Worm (Caenorhabditis elegans) whole organism, L3 larva: Measurements from ENCODE around the gene rop-1.

ENCODE experiments used
- R02D3.7 ChIP-seq: fragments of 150-350 bp; optimal IDR thresholded peaks from 2 replicates; lab custom pipeline; 2014; ENCODE audit warnings: missing biosample characterization, missing genetic modification characterization
- ZK546.5 ChIP-seq: sonication (generic microtip); optimal IDR thresholded peaks from 2 replicates; lab custom pipeline; 2017; ENCODE audit warnings: missing biosample characterization, missing genetic modification characterization
- aly-2 ChIP-seq: fragments of 150-350 bp; optimal IDR thresholded peaks from 2 replicates; lab custom pipeline; 2014; ENCODE audit warnings: missing biosample characterization, missing genetic modification characterization
- ama-1 ChIP-seq: fragments of 150-350 bp; optimal IDR thresholded peaks from 2 replicates; lab custom pipeline; 2018
- ceh-16 ChIP-seq: sonication (generic microtip); optimal IDR thresholded peaks from 2 replicates; lab custom pipeline; 2017; ENCODE audit warnings: missing biosample characterization, missing genetic modification characterization
- ceh-28 ChIP-seq: fragments of 150-350 bp; optimal IDR thresholded peaks from 2 replicates; lab custom pipeline; 2014; ENCODE audit warnings: missing biosample characterization, missing genetic modification reagents, missing genetic modification characterization
- ceh-82 ChIP-seq: fragments of 150-350 bp; optimal IDR thresholded peaks from 2 replicates; lab custom pipeline; 2014; ENCODE audit warnings: missing biosample characterization, missing genetic modification characterization
- ceh-9 ChIP-seq: sonication (generic microtip); optimal IDR thresholded peaks from 2 replicates; lab custom pipeline; 2018; ENCODE audit warnings: missing biosample characterization, missing genetic modification characterization
- daf-12 ChIP-seq: fragments of 150-350 bp; optimal IDR thresholded peaks from 2 replicates; lab custom pipeline; 2014; ENCODE audit warnings: missing biosample characterization, missing genetic modification reagents, missing genetic modification characterization
- egl-27 ChIP-seq: sonication (generic microtip); optimal IDR thresholded peaks from 4 replicates; lab custom pipeline; 2017; ENCODE audit warnings: missing biosample characterization, missing genetic modification reagents, missing genetic modification characterization
- egl-5 ChIP-seq: fragments of 150-350 bp; optimal IDR thresholded peaks from 2 replicates; lab custom pipeline; 2017; ENCODE audit warnings: missing biosample characterization, missing genetic modification reagents, missing genetic modification characterization, inconsistent platforms
- elt-1 ChIP-seq: fragments of 150-350 bp; optimal IDR thresholded peaks from 2 replicates; lab custom pipeline; 2014; ENCODE audit warnings: missing biosample characterization, missing genetic modification characterization
- elt-2 ChIP-seq: sonication (generic microtip); optimal IDR thresholded peaks from 2 replicates; lab custom pipeline; 2016; ENCODE audit warnings: missing genetic modification reagents, mild to moderate bottlenecking, missing genetic modification characterization, missing compliant biosample characterization
- elt-3 ChIP-seq, 3 experiments: fragments of 150-350 bp in 1 of 3; sonication (generic microtip) in 2 of 3; optimal IDR thresholded peaks; 2 replicates in 2 of 3; 4 replicates in 1 of 3; lab custom pipeline; 2014 to 2017; ENCODE audit warnings: missing biosample characterization in 3 of 3, missing genetic modification characterization in 3 of 3
- eor-1 ChIP-seq, 2 experiments: fragments of 150-350 bp; optimal IDR thresholded peaks; 2 replicates each; lab custom pipeline; 2014 to 2018; ENCODE audit warnings: missing biosample characterization in 2 of 2, missing genetic modification characterization in 2 of 2
- fkh-10 ChIP-seq: sonication (generic microtip); optimal IDR thresholded peaks from 2 replicates; lab custom pipeline; 2017; ENCODE audit warnings: missing biosample characterization, missing genetic modification reagents, missing genetic modification characterization
- fkh-2 ChIP-seq: fragments of 150-350 bp; optimal IDR thresholded peaks from 2 replicates; lab custom pipeline; 2014; ENCODE audit warnings: missing biosample characterization, missing genetic modification reagents, missing genetic modification characterization
- fos-1 ChIP-seq: fragments of 150-350 bp; optimal IDR thresholded peaks from 2 replicates; lab custom pipeline; 2014; ENCODE audit warnings: missing biosample characterization, missing genetic modification characterization
- hmg-11 ChIP-seq: sonication (generic microtip); optimal IDR thresholded peaks from 2 replicates; lab custom pipeline; 2016; ENCODE audit warnings: missing genetic modification characterization, missing compliant biosample characterization
- jun-1 ChIP-seq: fragments of 150-350 bp; optimal IDR thresholded peaks from 2 replicates; lab custom pipeline; 2014; ENCODE audit warnings: missing biosample characterization, missing genetic modification reagents, missing genetic modification characterization
- lin-15B ChIP-seq: fragments of 150-350 bp; optimal IDR thresholded peaks from 2 replicates; lab custom pipeline; 2014; ENCODE audit warnings: missing biosample characterization, missing genetic modification characterization
- lin-39 ChIP-seq: fragments of 150-350 bp; optimal IDR thresholded peaks from 2 replicates; lab custom pipeline; 2018; ENCODE audit warnings: missing biosample characterization, missing genetic modification reagents, missing genetic modification characterization
- lsy-12 ChIP-seq: sonication (generic microtip); optimal IDR thresholded peaks from 2 replicates; lab custom pipeline; 2016; ENCODE audit warnings: mild to moderate bottlenecking, missing genetic modification characterization, missing compliant biosample characterization
- mdl-1 ChIP-seq: fragments of 150-350 bp; optimal IDR thresholded peaks from 2 replicates; lab custom pipeline; 2014; ENCODE audit warnings: missing biosample characterization, missing genetic modification characterization
- mml-1 ChIP-seq: fragments of 150-350 bp; sonication (generic microtip); optimal IDR thresholded peaks from 3 replicates; lab custom pipeline; 2014; ENCODE audit warnings: missing biosample characterization, missing genetic modification characterization
- nfya-1 ChIP-seq: sonication (generic microtip); optimal IDR thresholded peaks from 2 replicates; lab custom pipeline; 2017; ENCODE audit warnings: missing genetic modification characterization, mild to moderate bottlenecking, missing compliant biosample characterization, antibody characterized with exemption, moderate library complexity; ENCODE audit not compliant: insufficient read depth
- nhr-11 ChIP-seq: fragments of 150-350 bp; optimal IDR thresholded peaks from 2 replicates; lab custom pipeline; 2014; ENCODE audit warnings: missing biosample characterization, missing genetic modification characterization
- nhr-23 ChIP-seq: fragments of 150-350 bp; optimal IDR thresholded peaks from 2 replicates; lab custom pipeline; 2014; ENCODE audit warnings: missing biosample characterization, missing genetic modification reagents, missing genetic modification characterization
- nhr-237 ChIP-seq: fragments of 150-350 bp; optimal IDR thresholded peaks from 2 replicates; lab custom pipeline; 2014; ENCODE audit warnings: missing biosample characterization, missing genetic modification characterization
- nhr-25 ChIP-seq: sonication (generic microtip); optimal IDR thresholded peaks from 2 replicates; lab custom pipeline; 2017; ENCODE audit warnings: missing biosample characterization, missing genetic modification characterization
- nhr-28 ChIP-seq: fragments of 150-350 bp; optimal IDR thresholded peaks from 2 replicates; lab custom pipeline; 2014; ENCODE audit warnings: missing biosample characterization, missing genetic modification characterization
- nhr-43 ChIP-seq: sonication (generic microtip); optimal IDR thresholded peaks from 2 replicates; lab custom pipeline; 2016; ENCODE audit warnings: mild to moderate bottlenecking, missing genetic modification characterization, missing compliant biosample characterization; ENCODE audit not compliant: poor library complexity, severe bottlenecking
- nhr-67 ChIP-seq: fragments of 150-350 bp; optimal IDR thresholded peaks from 2 replicates; lab custom pipeline; 2014; ENCODE audit warnings: missing biosample characterization, missing genetic modification characterization
- nhr-76 ChIP-seq: fragments of 150-350 bp; sonication (generic microtip); optimal IDR thresholded peaks from 5 replicates; lab custom pipeline; 2014; ENCODE audit warnings: missing biosample characterization, missing genetic modification characterization
- nhr-77 ChIP-seq: fragments of 150-350 bp; optimal IDR thresholded peaks from 2 replicates; lab custom pipeline; 2014; ENCODE audit warnings: missing biosample characterization, missing genetic modification characterization
- pha-4 ChIP-seq: fragments of 150-350 bp; optimal IDR thresholded peaks from 2 replicates; lab custom pipeline; 2014; ENCODE audit warnings: missing biosample characterization, missing genetic modification reagents, missing genetic modification characterization
- pqm-1 ChIP-seq: fragments of 150-350 bp; optimal IDR thresholded peaks from 2 replicates; lab custom pipeline; 2017; ENCODE audit warnings: missing biosample characterization, missing genetic modification characterization, inconsistent platforms
- sea-2 ChIP-seq: fragments of 150-350 bp; sonication (generic microtip); optimal IDR thresholded peaks from 4 replicates; lab custom pipeline; 2014; ENCODE audit warnings: missing biosample characterization, missing genetic modification reagents, missing genetic modification characterization
- skn-1 ChIP-seq: fragments of 150-350 bp; optimal IDR thresholded peaks from 2 replicates; lab custom pipeline; 2014; ENCODE audit warnings: missing biosample characterization, missing genetic modification characterization
- snpc-4 ChIP-seq: fragments of 150-350 bp; optimal IDR thresholded peaks from 2 replicates; lab custom pipeline; 2014; ENCODE audit warnings: missing biosample characterization, missing genetic modification characterization
- tbx-2 ChIP-seq: sonication (generic microtip); optimal IDR thresholded peaks from 2 replicates; lab custom pipeline; 2016; ENCODE audit warnings: mild to moderate bottlenecking, missing genetic modification characterization, missing compliant biosample characterization
- unc-39 ChIP-seq: sonication (generic microtip); optimal IDR thresholded peaks from 4 replicates; lab custom pipeline; 2017; ENCODE audit warnings: missing biosample characterization, missing genetic modification characterization
- unc-62 ChIP-seq: fragments of 150-350 bp; sonication (generic microtip); optimal IDR thresholded peaks from 4 replicates; lab custom pipeline; 2014; ENCODE audit warnings: missing biosample characterization, missing genetic modification reagents, missing genetic modification characterization
- zag-1 ChIP-seq: fragments of 150-350 bp; optimal IDR thresholded peaks from 2 replicates; lab custom pipeline; 2014; ENCODE audit warnings: missing biosample characterization, missing genetic modification characterization
- ztf-11 ChIP-seq: fragments of 150-350 bp; optimal IDR thresholded peaks from 2 replicates; lab custom pipeline; 2014; ENCODE audit warnings: missing biosample characterization, missing genetic modification characterization
- ztf-4 ChIP-seq: fragments of 150-350 bp; optimal IDR thresholded peaks from 2 replicates; lab custom pipeline; 2014; ENCODE audit warnings: missing biosample characterization, missing genetic modification characterization

The rop-1 gene

DNA sequence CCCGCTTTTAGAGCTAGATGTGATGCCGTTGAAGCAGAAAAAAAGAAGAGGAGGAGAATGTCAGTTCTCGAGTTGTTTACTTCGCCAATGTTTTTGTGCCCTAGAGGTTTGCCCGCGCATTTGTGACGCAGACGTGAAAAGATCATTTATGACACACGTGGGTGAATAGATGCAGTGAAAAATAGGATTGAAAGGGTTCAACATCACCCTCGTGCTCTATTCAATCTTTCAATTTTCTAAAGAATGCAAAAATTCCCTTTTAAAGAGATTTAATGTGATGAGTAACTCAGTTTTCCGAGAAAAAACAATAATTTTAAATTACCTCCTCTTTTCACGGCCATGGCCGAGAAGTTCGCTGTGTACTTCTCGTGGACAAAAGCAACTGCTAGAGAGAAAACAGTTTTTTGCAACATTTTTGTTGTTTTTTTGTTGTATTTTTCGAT is 8.4 kb downstream of the rop-1 start:
- TF ChIP-seq eor-1 (tag; optimal IDR thresholded peaks at IDR 0.05; lab: Kevin White, UChicago) = no peak
- no peak for TF ChIP-seq hmg-11 (tag; lab: Kevin White, UChicago)
- TF ChIP-seq aly-2 (tag; lab: Kevin White, UChicago) = no peak
- TF ChIP-seq ceh-16 (tag; lab: Kevin White, UChicago) = no peak
- TF ChIP-seq ceh-28 (tag; lab: Kevin White, UChicago) = no peak
- TF ChIP-seq tbx-2 (tag; lab: Kevin White, UChicago) = no peak
- TF ChIP-seq nfya-1 (tag; lab: Kevin White, UChicago) = peak; percentile 66
- no peak for TF ChIP-seq unc-39 (tag; lab: Kevin White, UChicago)
- no peak for TF ChIP-seq lsy-12 (tag; lab: Kevin White, UChicago)
- TF ChIP-seq nhr-23 (tag; lab: Kevin White, UChicago) = no peak
- TF ChIP-seq nhr-77 = no peak
- TF ChIP-seq nhr-25 (tag; lab: Kevin White, UChicago) = no peak
- TF ChIP-seq nhr-237 (tag; lab: Kevin White, UChicago) = no peak
- TF ChIP-seq ceh-9 = no peak
- no peak for TF ChIP-seq nhr-67 (tag; lab: Kevin White, UChicago)
- TF ChIP-seq skn-1 = no peak
- no peak for TF ChIP-seq sea-2 (GFP tag; lab: Kevin White, UChicago)
- TF ChIP-seq mdl-1 (tag; lab: Kevin White, UChicago) = peak; percentile 89
- TF ChIP-seq egl-5 (tag; lab: Kevin White, UChicago) = peak; percentile 62
- no peak for TF ChIP-seq R02D3.7 (tag; lab: Kevin White, UChicago)
- TF ChIP-seq snpc-4 (tag; lab: Kevin White, UChicago) = peak; percentile 18
- TF ChIP-seq ceh-82 (tag; lab: Kevin White, UChicago) = no peak
- TF ChIP-seq lin-39 (tag; lab: Kevin White, UChicago) = peak; percentile 94
- TF ChIP-seq unc-62 (GFP tag; lab: Kevin White, UChicago) = no peak
- TF ChIP-seq zag-1 = no peak
- TF ChIP-seq elt-1 = no peak
- no peak for TF ChIP-seq fos-1 (tag; lab: Kevin White, UChicago)
- no peak for TF ChIP-seq nhr-11 (tag; lab: Kevin White, UChicago)
- no peak for TF ChIP-seq pqm-1 (tag; lab: Kevin White, UChicago)
- TF ChIP-seq elt-3 (tag; optimal IDR thresholded peaks at IDR 0.05; lab: Kevin White, UChicago) = no peak
- no peak for TF ChIP-seq nhr-43 (tag; lab: Kevin White, UChicago)
- no peak for TF ChIP-seq daf-12 (tag; lab: Kevin White, UChicago)
- no peak for TF ChIP-seq mml-1 (tag; lab: Kevin White, UChicago)
- no peak for TF ChIP-seq ztf-4 (tag; lab: Kevin White, UChicago)
- peak; percentile 57 for TF ChIP-seq fkh-10 (GFP tag; lab: Kevin White, UChicago)
- no peak for TF ChIP-seq nhr-28 (tag; lab: Kevin White, UChicago)
- TF ChIP-seq pha-4 (tag; lab: Kevin White, UChicago) = peak; percentile 79
- no peak for TF ChIP-seq egl-27 (tag; lab: Kevin White, UChicago)
- TF ChIP-seq ama-1 (lab: Kevin White, UChicago) = no peak
- TF ChIP-seq jun-1 (tag; lab: Kevin White, UChicago) = no peak
- TF ChIP-seq ztf-11 (tag; lab: Kevin White, UChicago) = no peak
- no peak for TF ChIP-seq elt-2 (tag; lab: Kevin White, UChicago)
- TF ChIP-seq nhr-76 (tag; lab: Kevin White, UChicago) = no peak
- peak; percentile 34 for TF ChIP-seq lin-15B (tag; lab: Kevin White, UChicago)
- TF ChIP-seq fkh-2 (tag; lab: Kevin White, UChicago) = no peak
- TF ChIP-seq ZK546.5 (tag; lab: Kevin White, UChicago) = no peak
